Worm (Caenorhabditis elegans) whole organism, L4 larva: ENCODE measurements around the gene nhr-60.
"Not testable (repeated sequence)": the region's sequence is repeated elsewhere in the genome, so short reads cannot be mapped to it uniquely, and the experiment has no call there.

Experiments
- F10B5.3 ChIP-seq: sonication (generic microtip); optimal IDR thresholded peaks from 2 replicates; lab custom pipeline; 2016; ENCODE audit warnings: mild to moderate bottlenecking, missing genetic modification characterization, missing compliant biosample characterization
- F37D6.2 ChIP-seq: sonication (generic microtip); optimal IDR thresholded peaks from 2 replicates; lab custom pipeline; 2016; ENCODE audit warnings: mild to moderate bottlenecking, missing genetic modification characterization, missing compliant biosample characterization
- F49E8.2 ChIP-seq: sonication (generic microtip); optimal IDR thresholded peaks from 2 replicates; lab custom pipeline; 2016; ENCODE audit warnings: missing compliant biosample characterization, mild to moderate bottlenecking, missing genetic modification characterization, borderline replicate concordance
- T20F7.1 ChIP-seq: fragments of 200-800 bp; sonication (Bioruptor generic); optimal IDR thresholded peaks from 2 replicates; lab custom pipeline; 2018; ENCODE audit warnings: mild to moderate bottlenecking, missing genetic modification characterization, missing compliant biosample characterization
- T26A8.4 ChIP-seq: fragments of 200-800 bp; sonication (Bioruptor generic); IDR thresholded peaks from 2 replicates; pipeline ENCODE4 v1.3.6; 2022; ENCODE audit warnings: missing genetic modification characterization, missing compliant biosample characterization
- Y48G9A.11 ChIP-seq: fragments of 200-800 bp; sonication (Bioruptor generic); IDR thresholded peaks from 2 replicates; pipeline ENCODE4 v1.3.6; 2022; ENCODE audit warnings: missing genetic modification reagents, missing genetic modification characterization, missing compliant biosample characterization
- Y75B8A.6 ChIP-seq: fragments of 200-800 bp; sonication (Bioruptor generic); IDR thresholded peaks from 2 replicates; pipeline ENCODE4 v1.3.6; 2022; ENCODE audit warnings: missing genetic modification reagents, missing genetic modification characterization, missing compliant biosample characterization
- ZK337.2 ChIP-seq: fragments of 200-800 bp; sonication (Bioruptor generic); IDR thresholded peaks from 2 replicates; pipeline ENCODE4 v1.3.6; 2022; ENCODE audit warnings: missing genetic modification reagents, missing genetic modification characterization, missing compliant biosample characterization
- aha-1 ChIP-seq: fragments of 150-350 bp; peaks from one replicate; lab custom pipeline; 2014; ENCODE audit warnings: missing biosample characterization, missing genetic modification characterization
- ceh-62 ChIP-seq: sonication (generic microtip); optimal IDR thresholded peaks from 2 replicates; lab custom pipeline; 2017; ENCODE audit warnings: missing biosample characterization, missing genetic modification characterization
- ceh-82 ChIP-seq: sonication (generic microtip); optimal IDR thresholded peaks from 2 replicates; lab custom pipeline; 2017; ENCODE audit warnings: missing biosample characterization, missing genetic modification characterization
- cey-2 ChIP-seq: sonication (generic microtip); optimal IDR thresholded peaks from 3 replicates; lab custom pipeline; 2017; ENCODE audit warnings: missing genetic modification characterization, mild to moderate bottlenecking, missing compliant biosample characterization, antibody characterized with exemption, borderline replicate concordance; ENCODE audit not compliant: insufficient read depth
- ctbp-1 ChIP-seq: fragments of 200-800 bp; sonication (Bioruptor generic); IDR thresholded peaks from 2 replicates; pipeline ENCODE4 v1.3.6; 2022; ENCODE audit warnings: missing genetic modification reagents, missing genetic modification characterization, missing compliant biosample characterization
- daf-16 ChIP-seq, 3 experiments: sonication (generic microtip); optimal IDR thresholded peaks; 2 replicates each; lab custom pipeline; 2016 to 2017; ENCODE audit warnings: missing genetic modification characterization in 3 of 3, missing genetic modification reagents in 3 of 3, mild to moderate bottlenecking in 2 of 3, missing compliant biosample characterization in 2 of 3, missing biosample characterization in 1 of 3, moderate library complexity in 1 of 3
- daf-8 ChIP-seq: fragments of 200-800 bp; sonication (Bioruptor generic); IDR thresholded peaks from 2 replicates; pipeline ENCODE4 v1.3.6; 2022; ENCODE audit warnings: missing genetic modification characterization, missing compliant biosample characterization
- dmd-6 ChIP-seq: fragments of 200-800 bp; sonication (Bioruptor generic); IDR thresholded peaks from 2 replicates; pipeline ENCODE4 v1.3.6; 2022; ENCODE audit warnings: missing genetic modification reagents, missing genetic modification characterization, missing compliant biosample characterization
- dmd-8 ChIP-seq: fragments of 200-800 bp; sonication (Bioruptor generic); IDR thresholded peaks from 2 replicates; pipeline ENCODE4 v1.3.6; 2022; ENCODE audit warnings: missing genetic modification characterization, missing compliant biosample characterization
- dve-1 ChIP-seq: sonication (generic microtip); optimal IDR thresholded peaks from 2 replicates; lab custom pipeline; 2017; ENCODE audit warnings: antibody characterized with exemption, mild to moderate bottlenecking, missing genetic modification characterization, missing compliant biosample characterization; ENCODE audit not compliant: insufficient read depth
- fkh-10 ChIP-seq: fragments of 150-350 bp; optimal IDR thresholded peaks from 2 replicates; lab custom pipeline; 2014; ENCODE audit warnings: missing biosample characterization, missing genetic modification reagents, missing genetic modification characterization
- hlh-11 ChIP-seq: fragments of 200-800 bp; sonication (Bioruptor generic); optimal IDR thresholded peaks from 2 replicates; lab custom pipeline; 2018; ENCODE audit warnings: mild to moderate bottlenecking, missing genetic modification characterization, missing compliant biosample characterization
- hlh-30 ChIP-seq: sonication (generic microtip); optimal IDR thresholded peaks from 2 replicates; lab custom pipeline; 2017; ENCODE audit warnings: antibody characterized with exemption, mild to moderate bottlenecking, missing genetic modification characterization, missing compliant biosample characterization; ENCODE audit not compliant: insufficient read depth
- lim-7 ChIP-seq: fragments of 200-800 bp; sonication (Bioruptor generic); IDR thresholded peaks from 2 replicates; pipeline ENCODE4 v1.3.6; 2022; ENCODE audit warnings: missing genetic modification characterization, missing compliant biosample characterization
- lin-39 ChIP-seq: fragments of 150-350 bp; optimal IDR thresholded peaks from 2 replicates; lab custom pipeline; 2014; ENCODE audit warnings: missing biosample characterization, missing genetic modification reagents, missing genetic modification characterization
- lir-3 ChIP-seq: sonication (generic microtip); optimal IDR thresholded peaks from 2 replicates; lab custom pipeline; 2016; ENCODE audit warnings: mild to moderate bottlenecking, missing genetic modification characterization, missing compliant biosample characterization
- madf-9 ChIP-seq: fragments of 200-800 bp; sonication (Bioruptor generic); conservative IDR thresholded peaks from 2 replicates; pipeline ENCODE4 v1.3.6; 2022; ENCODE audit warnings: missing genetic modification reagents, missing genetic modification characterization, missing compliant biosample characterization
- mep-1 ChIP-seq: fragments of 150-350 bp; sonication (generic microtip); optimal IDR thresholded peaks from 3 replicates; lab custom pipeline; 2014; ENCODE audit warnings: missing biosample characterization, missing genetic modification characterization
- mes-2 ChIP-seq: sonication (generic microtip); optimal IDR thresholded peaks from 2 replicates; lab custom pipeline; 2016; ENCODE audit warnings: missing genotype, mild to moderate bottlenecking, missing genetic modification characterization, missing compliant biosample characterization; ENCODE audit not compliant: poor library complexity, severe bottlenecking
- mxl-3 ChIP-seq: fragments of 200-800 bp; sonication (Bioruptor generic); optimal IDR thresholded peaks from 2 replicates; lab custom pipeline; 2018; ENCODE audit warnings: mild to moderate bottlenecking, missing genetic modification characterization, missing compliant biosample characterization
- nhr-102 ChIP-seq: sonication (generic microtip); optimal IDR thresholded peaks from 2 replicates; lab custom pipeline; 2016; ENCODE audit warnings: mild to moderate bottlenecking, missing genetic modification characterization, moderate library complexity, missing compliant biosample characterization
- nhr-111 ChIP-seq: fragments of 200-800 bp; sonication (Bioruptor generic); optimal IDR thresholded peaks from 2 replicates; lab custom pipeline; 2018; ENCODE audit warnings: mild to moderate bottlenecking, missing genetic modification characterization, missing compliant biosample characterization
- nhr-237 ChIP-seq: sonication (generic microtip); optimal IDR thresholded peaks from 2 replicates; lab custom pipeline; 2017; ENCODE audit warnings: missing biosample characterization, missing genetic modification characterization
- nhr-25 ChIP-seq: sonication (generic microtip); optimal IDR thresholded peaks from 2 replicates; lab custom pipeline; 2017; ENCODE audit warnings: missing genetic modification characterization, mild to moderate bottlenecking, missing compliant biosample characterization, antibody characterized with exemption, moderate library complexity, borderline replicate concordance; ENCODE audit not compliant: insufficient read depth
- nhr-28 ChIP-seq: fragments of 150-350 bp; optimal IDR thresholded peaks from 2 replicates; lab custom pipeline; 2014; ENCODE audit warnings: missing biosample characterization, missing genetic modification characterization
- nhr-48 ChIP-seq: sonication (generic microtip); optimal IDR thresholded peaks from 2 replicates; lab custom pipeline; 2016; ENCODE audit warnings: mild to moderate bottlenecking, missing genetic modification characterization, missing compliant biosample characterization
- nhr-77 ChIP-seq: fragments of 150-350 bp; optimal IDR thresholded peaks from 2 replicates; lab custom pipeline; 2014; ENCODE audit warnings: missing biosample characterization, missing genetic modification characterization
- php-3 ChIP-seq: fragments of 200-800 bp; sonication (Bioruptor generic); IDR thresholded peaks from 2 replicates; pipeline ENCODE4 v1.3.6; 2022; ENCODE audit warnings: missing genetic modification reagents, missing genetic modification characterization, missing compliant biosample characterization
- rbr-2 ChIP-seq: sonication (generic microtip); optimal IDR thresholded peaks from 2 replicates; lab custom pipeline; 2016; ENCODE audit warnings: missing genotype, missing genetic modification characterization, missing compliant biosample characterization
- saeg-2 ChIP-seq: fragments of 200-800 bp; sonication (Bioruptor generic); IDR thresholded peaks from 2 replicates; pipeline ENCODE4 v1.3.6; 2022; ENCODE audit warnings: missing genetic modification reagents, missing genetic modification characterization, missing compliant biosample characterization
- sdz-12 ChIP-seq: fragments of 200-800 bp; sonication (Bioruptor generic); optimal IDR thresholded peaks from 2 replicates; lab custom pipeline; 2018; ENCODE audit warnings: mild to moderate bottlenecking, missing genetic modification characterization, missing compliant biosample characterization
- tag-97 ChIP-seq: fragments of 200-800 bp; sonication (Bioruptor generic); IDR thresholded peaks from 2 replicates; pipeline ENCODE4 v1.3.6; 2022; ENCODE audit warnings: missing genetic modification characterization, missing compliant biosample characterization
- tra-1 ChIP-seq: fragments of 200-800 bp; sonication (Bioruptor generic); IDR thresholded peaks from 2 replicates; pipeline ENCODE4 v1.3.6; 2022; ENCODE audit warnings: missing genetic modification reagents, missing genetic modification characterization, missing compliant biosample characterization
- zfp-3 ChIP-seq: fragments of 200-800 bp; sonication (Bioruptor generic); conservative IDR thresholded peaks from 2 replicates; pipeline ENCODE4 v1.3.6; 2022; ENCODE audit warnings: missing genetic modification reagents, missing genetic modification characterization, missing compliant biosample characterization
- zip-11 ChIP-seq: fragments of 200-800 bp; sonication (Bioruptor generic); IDR thresholded peaks from 2 replicates; pipeline ENCODE4 v1.3.6; 2022; ENCODE audit warnings: missing genetic modification characterization, missing compliant biosample characterization
- zip-2 ChIP-seq: fragments of 150-350 bp; optimal IDR thresholded peaks from 2 replicates; lab custom pipeline; 2014; ENCODE audit warnings: missing biosample characterization, missing genetic modification characterization
- ztf-7 ChIP-seq: fragments of 150-350 bp; optimal IDR thresholded peaks from 2 replicates; lab custom pipeline; 2014; ENCODE audit warnings: missing biosample characterization, missing genetic modification characterization

The nhr-60 gene

DNA sequence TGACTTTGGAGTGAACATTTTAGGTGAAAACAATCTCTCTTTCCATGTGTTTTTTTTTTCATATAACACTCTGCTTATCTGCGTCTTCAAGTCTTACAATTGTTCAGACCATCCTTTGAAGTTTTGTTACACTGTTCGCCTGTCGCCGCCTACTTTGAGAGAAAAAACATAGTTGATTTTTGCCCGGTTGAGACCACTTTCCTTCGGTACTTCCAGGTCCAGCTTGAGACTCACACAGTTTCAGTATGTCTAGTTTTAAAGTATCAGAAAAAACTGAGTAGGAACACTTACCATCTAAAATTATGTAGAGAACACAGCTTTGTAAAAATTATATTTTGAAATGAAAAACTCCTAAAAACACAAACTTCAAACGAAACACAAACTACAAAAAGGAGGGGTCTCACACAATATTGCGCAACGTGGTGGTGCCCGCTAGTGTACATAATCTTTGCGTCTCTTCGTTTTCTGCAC, 43.0 kb upstream of the nhr-60 start, which contains the start of the genes fbxa-69 and F54B8.4:
Gene fbxa-69, minus strand, starts transcription at position 10 of the 471 bp plus-strand sequence.
Gene F54B8.4, plus strand, starts transcription at position 421 of the 471 bp plus-strand sequence.
- TF ChIP-seq T20F7.1 (GFP tag; lab: Kevin White, UChicago) (no peak), lir-3 (tag; lab: Kevin White, UChicago) (no peak), mep-1 (tag; lab: Kevin White, UChicago) (no peak), ZK337.2 (GFP tag; lab: Robert Waterston, UW) (no peak), nhr-237 (no peak), fkh-10 (GFP tag; lab: Kevin White, UChicago) (no peak), nhr-28 (tag; lab: Kevin White, UChicago) (peak; percentile 43), daf-8 (no peak), cey-2 (tag; lab: Kevin White, UChicago) (no peak), nhr-102 (tag; lab: Kevin White, UChicago) (no peak), dve-1 (tag; lab: Kevin White, UChicago) (no peak), Y48G9A.11 (GFP tag; lab: Robert Waterston, UW) (no peak), nhr-25 (tag; lab: Kevin White, UChicago) (no peak), F10B5.3 (no peak), nhr-48 (no peak), lin-39 (no peak), dmd-6 (GFP tag; lab: Robert Waterston, UW) (peak; percentile 12; the same call in 1 of the 2 replicates), dmd-8 (GFP tag; lab: Robert Waterston, UW) (no peak), tra-1 (GFP tag; lab: Robert Waterston, UW) (no peak), sdz-12 (GFP tag; lab: Kevin White, UChicago) (no peak), T26A8.4 (GFP tag; lab: Robert Waterston, UW) (no peak), saeg-2 (no peak), ceh-62 (tag; lab: Kevin White, UChicago) (no peak), hlh-11 (no peak), lim-7 (GFP tag; lab: Robert Waterston, UW) (no peak), mes-2 (tag; lab: Kevin White, UChicago) (no peak), rbr-2 (no peak), zip-2 (tag; lab: Kevin White, UChicago) (peak; percentile 71), mxl-3 (GFP tag; lab: Kevin White, UChicago) (peak; percentile 31), F49E8.2 (tag; lab: Kevin White, UChicago) (no peak), Y75B8A.6 (GFP tag; lab: Robert Waterston, UW) (no peak), hlh-30 (tag; lab: Kevin White, UChicago) (peak; percentile 24), ztf-7 (no peak), aha-1 (tag; lab: Kevin White, UChicago) (peak; percentile 32)
- TF ChIP-seq, all 104 proteins: peak for 6

ce11 chrV:15811982-15812381, 38.9 kb upstream of the nhr-60 start, which contains the start of gene nhr-282:
Gene nhr-282 (plus strand): TSS chrV:15812282.
- TF ChIP-seq zfp-3; Y48G9A.11 (GFP tag; lab: Robert Waterston, UW); zip-11 (GFP tag; lab: Robert Waterston, UW): not testable (repeated sequence)

- no peak for TF ChIP-seq ceh-82
- no peak for TF ChIP-seq nhr-102 (tag; lab: Kevin White, UChicago)
- no peak for TF ChIP-seq ctbp-1 (GFP tag; lab: Robert Waterston, UW)
- no peak for TF ChIP-seq cey-2 (tag; lab: Kevin White, UChicago)
- no peak for TF ChIP-seq hlh-11
- no peak for TF ChIP-seq nhr-77 (tag; lab: Kevin White, UChicago)
- TF ChIP-seq ztf-7, result no peak
- TF ChIP-seq F37D6.2, result no peak
- TF ChIP-seq daf-16 (GFP tag; optimal IDR thresholded peaks at IDR 0.05; lab: Kevin White, UChicago), result no peak
- no peak for TF ChIP-seq daf-16 (tag; optimal IDR thresholded peaks at IDR 0.05; lab: Kevin White, UChicago)
- TF ChIP-seq rbr-2, result no peak
- TF ChIP-seq nhr-111 (GFP tag; lab: Kevin White, UChicago), result no peak
- no peak for TF ChIP-seq tag-97 (GFP tag; lab: Robert Waterston, UW)
- no peak for TF ChIP-seq php-3
- TF ChIP-seq madf-9 (GFP tag; lab: Robert Waterston, UW), result no peak
- no peak for TF ChIP-seq dmd-8 (GFP tag; lab: Robert Waterston, UW)
Measured at ce11 chrV:15810446-15810845, 37.4 kb upstream of the nhr-60 start, which contains the start of gene F54B8.1. Gene F54B8.1 (plus strand): TSS chrV:15810746.
